Worm (Caenorhabditis elegans): Measurements from ENCODE around the gene fbxa-154.

Gene fbxa-154

ce11 chrV:15553869-15554268 lies 51.1 kb downstream of the fbxa-154 start (continued):
- peak; percentile 19 for TF ChIP-seq hlh-30 (tag; optimal IDR thresholded peaks at IDR 0.05; ENCODE audit: insufficient read depth)
- TF ChIP-seq F44E2.7 (GFP tag; IDR thresholded peaks at IDR 0.05), result 0 out of 2 replicates have a peak, but pooled peaks have one; percentile 25
- TF ChIP-seq nhr-28 (tag; optimal IDR thresholded peaks at IDR 0.05), result peak; percentile 33
- no peak for TF ChIP-seq skn-1 (tag; optimal IDR thresholded peaks at IDR 0.05)
- peak in 1 of 2 experiments; percentile 25 for TF ChIP-seq lsy-2 (tag; optimal IDR thresholded peaks at IDR 0.05)
- peak; percentile 54; the same call in 1 of the 2 replicates for TF ChIP-seq hmg-1.1 (GFP tag; IDR thresholded peaks at IDR 0.05)
- TF ChIP-seq tra-1 (GFP tag; IDR thresholded peaks at IDR 0.05), result 0 out of 2 replicates have a peak, but pooled peaks have one; percentile 53
- TF ChIP-seq Y48G9A.11 (GFP tag; IDR thresholded peaks at IDR 0.05), result 0 out of 2 replicates have a peak, but pooled peaks have one; percentile 37
- peak; percentile 23 for TF ChIP-seq rbr-2 (tag; optimal IDR thresholded peaks at IDR 0.05)
- 0 out of 2 replicates have a peak, but pooled peaks have one; percentile 28 for TF ChIP-seq Y105C5A.15 (GFP tag; IDR thresholded peaks at IDR 0.05)
- TF ChIP-seq daf-16 (GFP tag; optimal IDR thresholded peaks at IDR 0.05), result peak in 1 of 2 experiments; percentile 46
- TF ChIP-seq daf-16 (tag; optimal IDR thresholded peaks at IDR 0.05), result peak; percentile 43
- peak; percentile 76 for TF ChIP-seq lim-7 (GFP tag; IDR thresholded peaks at IDR 0.05)
- TF ChIP-seq lin-38 (GFP tag; IDR thresholded peaks at IDR 0.05), result no peak
- TF ChIP-seq ceh-20 (GFP tag; IDR thresholded peaks at IDR 0.05), result 0 out of 2 replicates have a peak, but pooled peaks have one; percentile 10
- peak; percentile 87 for TF ChIP-seq egl-43 (GFP tag; IDR thresholded peaks at IDR 0.05)
